Fruit fly (Drosophila melanogaster): ENCODE data around the gene Mkk4.
A peak's percentile ranks its signal among the peaks of the same experiment; 100 is the strongest.

Gene Mkk4

DNA sequence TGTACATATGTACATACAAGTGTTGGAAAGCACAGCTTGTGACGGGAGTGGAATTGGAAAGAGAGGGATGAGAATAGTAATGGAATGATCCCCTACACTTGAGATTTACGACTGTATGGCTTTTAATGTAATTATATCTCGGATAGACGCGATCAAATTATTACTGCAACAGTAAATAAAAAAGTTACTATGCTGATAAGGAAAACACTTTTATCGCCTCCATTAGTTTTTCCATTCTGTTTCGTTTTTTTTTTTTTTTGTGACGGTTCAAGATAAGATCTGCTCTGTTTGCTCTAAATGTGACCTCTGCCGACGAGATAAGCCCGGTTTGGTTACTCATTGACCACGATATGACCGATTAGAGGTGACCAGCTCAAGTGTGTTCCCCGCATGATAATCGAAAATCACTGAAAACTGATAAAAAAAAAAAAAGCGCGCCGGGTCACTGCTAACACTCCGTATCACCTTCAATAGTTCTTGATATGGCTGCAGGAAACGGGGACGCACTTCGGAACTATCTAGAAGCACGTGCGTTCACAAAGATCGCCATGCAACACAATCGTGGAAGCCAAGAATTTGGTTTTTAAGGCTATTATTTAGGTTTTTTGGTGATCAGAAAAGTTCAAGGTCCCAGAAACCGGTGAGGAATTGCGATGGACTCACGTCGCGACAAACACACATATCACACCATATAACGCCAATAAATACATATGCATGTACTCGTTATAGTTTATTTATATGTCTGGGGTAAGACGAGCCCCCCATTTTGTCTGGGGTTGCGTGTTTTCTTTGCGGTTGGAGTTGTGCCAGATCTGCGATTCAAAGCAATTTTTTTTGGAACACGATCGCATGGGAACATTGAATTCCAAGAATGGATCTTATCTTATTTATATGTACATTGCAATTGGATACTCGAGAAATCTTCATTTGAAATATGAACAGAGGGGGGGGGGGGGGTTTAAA lies 20.2 kb upstream of the Mkk4 start, which contains the start of gene p:
TSS of gene p (minus strand) at position 156 of the 963 bp plus-strand sequence.
- TF ChIP-seq CG6808 (GFP tag; optimal IDR thresholded peaks at IDR 0.05), result peak; percentile 28
- TF ChIP-seq Hr4 (GFP tag; optimal IDR thresholded peaks at IDR 0.05), result peak; percentile 46
- TF ChIP-seq vri (GFP tag; optimal IDR thresholded peaks at IDR 0.05), result peak; percentile 36
- no peak for TF ChIP-seq Ets21C (GFP tag; optimal IDR thresholded peaks at IDR 0.05)
- TF ChIP-seq Hr39 (GFP tag; optimal IDR thresholded peaks at IDR 0.05), result peak; percentile 49
- no peak for TF ChIP-seq dsx (GFP tag; optimal IDR thresholded peaks at IDR 0.05; ENCODE audit: poor library complexity, severe bottlenecking)
- TF ChIP-seq CG4318 (GFP tag; optimal IDR thresholded peaks at IDR 0.05), result no peak
- peak; percentile 53 for TF ChIP-seq CG31627 (GFP tag; optimal IDR thresholded peaks at IDR 0.05)
- peak; percentile 58 for TF ChIP-seq Sox102F (GFP tag; optimal IDR thresholded peaks at IDR 0.05)
- TF ChIP-seq Sox15 (GFP tag; optimal IDR thresholded peaks at IDR 0.05), result no peak
- no peak for TF ChIP-seq dac (GFP tag; optimal IDR thresholded peaks at IDR 0.05)
- peak; percentile 57 for TF ChIP-seq acj6 (GFP tag; optimal IDR thresholded peaks at IDR 0.05)
- TF ChIP-seq salr (GFP tag; optimal IDR thresholded peaks at IDR 0.05), result peak; percentile 15 to 33
- no peak for TF ChIP-seq CG9139 (GFP tag; optimal IDR thresholded peaks at IDR 0.05)
- peak; percentile 61 for TF ChIP-seq Sox14 (GFP tag; optimal IDR thresholded peaks at IDR 0.05)
- TF ChIP-seq spab (GFP tag; optimal IDR thresholded peaks at IDR 0.05), result no peak
- peak; percentile 4 for TF ChIP-seq CG6276 (GFP tag; optimal IDR thresholded peaks at IDR 0.05)
- TF ChIP-seq svp (GFP tag), result peak; percentile 92
- peak; percentile 47 for TF ChIP-seq esn (GFP tag; optimal IDR thresholded peaks at IDR 0.05)
- TF ChIP-seq net (GFP tag; optimal IDR thresholded peaks at IDR 0.05), result peak; percentile 54
- TF ChIP-seq Eip75B (GFP tag; optimal IDR thresholded peaks at IDR 0.05), result peak; percentile 58
- TF ChIP-seq achi (GFP tag; optimal IDR thresholded peaks at IDR 0.05), result peak; percentile 71
- TF ChIP-seq lz (GFP tag; optimal IDR thresholded peaks at IDR 0.05), result peak; percentile 47
- peak; percentile 87 for TF ChIP-seq Eip78C (GFP tag)
- TF ChIP-seq fkh (GFP tag; optimal IDR thresholded peaks at IDR 0.05), result peak; percentile 80
- peak; percentile 51 for TF ChIP-seq CG32006 (GFP tag; optimal IDR thresholded peaks at IDR 0.05)
- TF ChIP-seq CG8632 (GFP tag; optimal IDR thresholded peaks at IDR 0.05), result peak; percentile 23
- TF ChIP-seq Eip93F (GFP tag; optimal IDR thresholded peaks at IDR 0.05), result no peak
- TF ChIP-seq Smox (GFP tag; optimal IDR thresholded peaks at IDR 0.05), result peak; percentile 40
- TF ChIP-seq fd85E (GFP tag; optimal IDR thresholded peaks at IDR 0.05), result no peak
- TF ChIP-seq CG11762 (GFP tag; optimal IDR thresholded peaks at IDR 0.05; ENCODE audit: insufficient read depth), result peak; percentile 37
- TF ChIP-seq CG11294 (GFP tag; IDR thresholded peaks at IDR 0.05), result 0 out of 2 replicates have a peak, but pooled peaks have one; percentile 34
- TF ChIP-seq OdsH (GFP tag; optimal IDR thresholded peaks at IDR 0.05), result peak; percentile 69
- TF ChIP-seq Gug (GFP tag; IDR thresholded peaks at IDR 0.05), result peak; percentile 27; the same call in 1 of the 2 replicates
- TF ChIP-seq CG11902 (GFP tag; optimal IDR thresholded peaks at IDR 0.05), result peak; percentile 22
- TF ChIP-seq CG1621 (tag; optimal IDR thresholded peaks at IDR 0.05), result peak; percentile 5
- 0 out of 2 replicates have a peak, but pooled peaks have one; percentile 32 for TF ChIP-seq CG15336 (GFP tag; IDR thresholded peaks at IDR 0.05)
- TF ChIP-seq CG3032 (tag; optimal IDR thresholded peaks at IDR 0.05), result peak; percentile 34
- peak; percentile 70 for TF ChIP-seq CG3919 (GFP tag; optimal IDR thresholded peaks at IDR 0.05)
- TF ChIP-seq cyc (GFP tag; optimal IDR thresholded peaks at IDR 0.05), result peak; percentile 60
- peak; percentile 37 for TF ChIP-seq CG8319 (GFP tag; optimal IDR thresholded peaks at IDR 0.05)
- peak; percentile 37 for TF ChIP-seq CG34406 (GFP tag; optimal IDR thresholded peaks at IDR 0.05)
- peak; percentile 67 for TF ChIP-seq CG8119 (GFP tag; IDR thresholded peaks at IDR 0.05)
- TF ChIP-seq topi (GFP tag; optimal IDR thresholded peaks at IDR 0.05), result peak; percentile 55
- TF ChIP-seq pdm3 (GFP tag; optimal IDR thresholded peaks at IDR 0.05), result peak; percentile 61
- TF ChIP-seq CG6854 (GFP tag; optimal IDR thresholded peaks at IDR 0.05), result no peak
- peak; percentile 63 for TF ChIP-seq Met (GFP tag; optimal IDR thresholded peaks at IDR 0.05)
- TF ChIP-seq CG6792 (GFP tag; optimal IDR thresholded peaks at IDR 0.05), result peak; percentile 50
- TF ChIP-seq CG7368 (GFP tag; optimal IDR thresholded peaks at IDR 0.05), result peak; percentile 73
- TF ChIP-seq CG6163 (GFP tag; IDR thresholded peaks at IDR 0.05), result peak; percentile 49; the same call in 2 of the 3 replicates

All from whole organism, prepupa.